Fruit fly (Drosophila melanogaster) whole organism, prepupa: ENCODE results near the gene sls.

Source experiments
- Blimp-1 ChIP-seq: fragments of 200-800 bp; sonication (Bioruptor generic); optimal IDR thresholded peaks from 3 replicates; lab custom pipeline; 2017; ENCODE audit warnings: missing biosample characterization, missing genetic modification characterization, mild to moderate bottlenecking, moderate library complexity, missing genetic modification reagents
- CG10631 ChIP-seq: fragments of 200-800 bp; sonication (Bioruptor generic); optimal IDR thresholded peaks from 2 replicates; lab custom pipeline; 2016; ENCODE audit warnings: missing biosample characterization, missing genetic modification characterization
- CG10669 ChIP-seq: fragments of 200-800 bp; sonication (Bioruptor generic); optimal IDR thresholded peaks from 3 replicates; lab custom pipeline; 2018; ENCODE audit warnings: missing biosample characterization, mild to moderate bottlenecking, missing genetic modification characterization, moderate library complexity
- CG11294 ChIP-seq: fragments of 200-800 bp; sonication (Bioruptor generic); IDR thresholded peaks from 2 replicates; pipeline ENCODE4 v1.3.6; 2022; ENCODE audit warnings: missing biosample characterization, missing genetic modification characterization
- CG11762 ChIP-seq: fragments of 200-800 bp; sonication (Bioruptor generic); optimal IDR thresholded peaks from 3 replicates; lab custom pipeline; 2016; ENCODE audit warnings: missing biosample characterization, missing genetic modification characterization; ENCODE audit not compliant: insufficient read depth
- CG11902 ChIP-seq: fragments of 200-800 bp; sonication (Bioruptor generic); optimal IDR thresholded peaks from 3 replicates; lab custom pipeline; 2016; ENCODE audit warnings: missing biosample characterization, missing genetic modification characterization
- CG1621 ChIP-seq: fragments of 200-800 bp; sonication (Bioruptor generic); optimal IDR thresholded peaks from 3 replicates; lab custom pipeline; 2018; ENCODE audit warnings: missing biosample characterization, mild to moderate bottlenecking, missing genetic modification characterization
- CG16779 ChIP-seq: fragments of 200-800 bp; sonication (Bioruptor generic); optimal IDR thresholded peaks from 3 replicates; lab custom pipeline; 2017; ENCODE audit warnings: missing biosample characterization, mild to moderate bottlenecking, missing genetic modification characterization
- CG3032 ChIP-seq: fragments of 200-800 bp; optimal IDR thresholded peaks from 2 replicates; lab custom pipeline; 2019; ENCODE audit warnings: missing biosample characterization, mild to moderate bottlenecking, missing genetic modification characterization, moderate library complexity
- CG32006 ChIP-seq: fragments of 200-800 bp; sonication (Bioruptor generic); optimal IDR thresholded peaks from 3 replicates; lab custom pipeline; 2017; ENCODE audit warnings: missing biosample characterization, mild to moderate bottlenecking, missing genetic modification characterization
- CG34406 ChIP-seq: fragments of 200-800 bp; sonication (Bioruptor generic); optimal IDR thresholded peaks from 3 replicates; lab custom pipeline; 2016; ENCODE audit warnings: missing biosample characterization, missing genetic modification characterization
- CG3919 ChIP-seq: fragments of 200-800 bp; sonication (Bioruptor generic); optimal IDR thresholded peaks from 3 replicates; lab custom pipeline; 2016; ENCODE audit warnings: missing biosample characterization, missing genetic modification characterization
- CG4318 ChIP-seq: fragments of 200-800 bp; sonication (Bioruptor generic); optimal IDR thresholded peaks from 3 replicates; lab custom pipeline; 2017; ENCODE audit warnings: missing biosample characterization, mild to moderate bottlenecking, missing genetic modification characterization
- CG6276 ChIP-seq: fragments of 200-800 bp; sonication (Bioruptor generic); optimal IDR thresholded peaks from 2 replicates; lab custom pipeline; 2017; ENCODE audit warnings: missing biosample characterization, mild to moderate bottlenecking, missing genetic modification characterization
- CG6792 ChIP-seq: fragments of 200-800 bp; sonication (Bioruptor generic); optimal IDR thresholded peaks from 3 replicates; lab custom pipeline; 2016; ENCODE audit warnings: missing biosample characterization, missing genetic modification characterization
- CG6808 ChIP-seq: fragments of 200-800 bp; sonication (Bioruptor generic); optimal IDR thresholded peaks from 3 replicates; lab custom pipeline; 2017; ENCODE audit warnings: missing biosample characterization, missing genetic modification characterization, mild to moderate bottlenecking, moderate library complexity, missing genetic modification reagents
- CG7368 ChIP-seq: fragments of 200-800 bp; sonication (Bioruptor generic); optimal IDR thresholded peaks from 3 replicates; lab custom pipeline; 2016; ENCODE audit warnings: missing biosample characterization, missing genetic modification characterization
- CG8319 ChIP-seq: fragments of 200-800 bp; sonication (Bioruptor generic); optimal IDR thresholded peaks from 3 replicates; lab custom pipeline; 2016; ENCODE audit warnings: missing biosample characterization, missing genetic modification characterization
- CG8632 ChIP-seq: fragments of 200-800 bp; sonication (Bioruptor generic); optimal IDR thresholded peaks from 3 replicates; lab custom pipeline; 2016; ENCODE audit warnings: missing biosample characterization, missing genetic modification characterization
- CG9139 ChIP-seq: fragments of 200-800 bp; sonication (Bioruptor generic); optimal IDR thresholded peaks from 3 replicates; lab custom pipeline; 2017; ENCODE audit warnings: missing biosample characterization, mild to moderate bottlenecking, missing genetic modification characterization
- Eip75B ChIP-seq: fragments of 200-800 bp; sonication (Bioruptor generic); optimal IDR thresholded peaks from 3 replicates; lab custom pipeline; 2016; ENCODE audit warnings: missing biosample characterization, missing genetic modification characterization
- Eip78C ChIP-seq: fragments of 200-800 bp; sonication (Bioruptor generic); peaks from one replicate; lab custom pipeline; 2016; ENCODE audit warnings: missing biosample characterization, missing genetic modification characterization
- Eip93F ChIP-seq: fragments of 200-800 bp; sonication (Bioruptor generic); optimal IDR thresholded peaks from 2 replicates; lab custom pipeline; 2016; ENCODE audit warnings: missing biosample characterization, mild to moderate bottlenecking, missing genetic modification characterization
- Ets21C ChIP-seq: fragments of 200-800 bp; sonication (Bioruptor generic); optimal IDR thresholded peaks from 3 replicates; lab custom pipeline; 2016; ENCODE audit warnings: missing biosample characterization, missing genetic modification characterization
- Gug ChIP-seq: fragments of 200-800 bp; sonication (Bioruptor generic); IDR thresholded peaks from 2 replicates; pipeline ENCODE4 v1.3.6; 2022; ENCODE audit warnings: missing biosample characterization, missing genetic modification characterization
- Hr38 ChIP-seq: sonication (Bioruptor generic); optimal IDR thresholded peaks from 2 replicates; lab custom pipeline; 2016; ENCODE audit warnings: missing biosample characterization, missing genetic modification characterization
- Hr39 ChIP-seq: fragments of 200-800 bp; sonication (Bioruptor generic); optimal IDR thresholded peaks from 2 replicates; lab custom pipeline; 2016; ENCODE audit warnings: missing biosample characterization, missing genetic modification characterization
- Hr4 ChIP-seq: fragments of 200-800 bp; sonication (Bioruptor generic); optimal IDR thresholded peaks from 3 replicates; lab custom pipeline; 2016; ENCODE audit warnings: missing biosample characterization, missing genetic modification characterization
- Lpt ChIP-seq: fragments of 200-800 bp; sonication (Bioruptor generic); optimal IDR thresholded peaks from 3 replicates; lab custom pipeline; 2016; ENCODE audit warnings: missing biosample characterization, missing genetic modification characterization
- Met ChIP-seq: fragments of 200-800 bp; sonication (Bioruptor generic); optimal IDR thresholded peaks from 3 replicates; lab custom pipeline; 2016; ENCODE audit warnings: missing biosample characterization, missing genetic modification characterization
- OdsH ChIP-seq: fragments of 200-800 bp; sonication (Bioruptor generic); optimal IDR thresholded peaks from 3 replicates; lab custom pipeline; 2016; ENCODE audit warnings: missing biosample characterization, missing genetic modification characterization
- Smox ChIP-seq: fragments of 200-800 bp; sonication (Bioruptor generic); optimal IDR thresholded peaks from 3 replicates; lab custom pipeline; 2016; ENCODE audit warnings: missing biosample characterization, missing genetic modification characterization
- Sox102F ChIP-seq: fragments of 200-800 bp; sonication (Bioruptor generic); optimal IDR thresholded peaks from 2 replicates; lab custom pipeline; 2016; ENCODE audit warnings: missing biosample characterization, mild to moderate bottlenecking, missing genetic modification characterization
- Sox14 ChIP-seq: fragments of 200-800 bp; sonication (Bioruptor generic); optimal IDR thresholded peaks from 3 replicates; lab custom pipeline; 2016; ENCODE audit warnings: missing biosample characterization, missing genetic modification characterization
- achi ChIP-seq: fragments of 200-800 bp; sonication (Bioruptor generic); optimal IDR thresholded peaks from 3 replicates; lab custom pipeline; 2016; ENCODE audit warnings: missing biosample characterization, missing genetic modification characterization
- cyc ChIP-seq: fragments of 200-800 bp; sonication (Bioruptor generic); optimal IDR thresholded peaks from 3 replicates; lab custom pipeline; 2016; ENCODE audit warnings: missing biosample characterization, missing genetic modification characterization
- dsx ChIP-seq: fragments of 200-800 bp; optimal IDR thresholded peaks from 3 replicates; lab custom pipeline; 2019; ENCODE audit warnings: missing biosample characterization, mild to moderate bottlenecking, missing genetic modification characterization, moderate library complexity; ENCODE audit not compliant: poor library complexity, severe bottlenecking
- esn ChIP-seq: fragments of 200-800 bp; sonication (Bioruptor generic); optimal IDR thresholded peaks from 2 replicates; lab custom pipeline; 2016; ENCODE audit warnings: missing biosample characterization, mild to moderate bottlenecking, missing genetic modification characterization, moderate library complexity
- fd59A ChIP-seq: fragments of 200-800 bp; sonication (Bioruptor generic); optimal IDR thresholded peaks from 2 replicates; lab custom pipeline; 2017; ENCODE audit warnings: missing biosample characterization, mild to moderate bottlenecking, missing genetic modification characterization, missing genetic modification reagents
- fd85E ChIP-seq: fragments of 200-800 bp; sonication (Bioruptor generic); optimal IDR thresholded peaks from 3 replicates; lab custom pipeline; 2016; ENCODE audit warnings: missing biosample characterization, missing genetic modification characterization
- fkh ChIP-seq: fragments of 200-800 bp; sonication (Bioruptor generic); optimal IDR thresholded peaks from 3 replicates; lab custom pipeline; 2017; ENCODE audit warnings: missing biosample characterization, mild to moderate bottlenecking, missing genetic modification characterization, moderate library complexity
- net ChIP-seq: fragments of 200-800 bp; sonication (Bioruptor generic); optimal IDR thresholded peaks from 3 replicates; lab custom pipeline; 2016; ENCODE audit warnings: missing biosample characterization, missing genetic modification characterization
- salr ChIP-seq, 2 experiments: fragments of 200-800 bp; sonication (Bioruptor generic); optimal IDR thresholded peaks; 3 replicates each; lab custom pipeline; 2016 to 2018; ENCODE audit warnings: missing biosample characterization in 2 of 2, missing genetic modification characterization in 2 of 2, mild to moderate bottlenecking in 1 of 2
- ss ChIP-seq, 2 experiments: fragments of 200-800 bp; sonication (Bioruptor generic); optimal IDR thresholded peaks; 2 replicates in 1 of 2; 3 replicates in 1 of 2; lab custom pipeline; 2017 to 2018; ENCODE audit warnings: mild to moderate bottlenecking in 2 of 2, missing biosample characterization in 2 of 2, missing genetic modification characterization in 2 of 2, moderate library complexity in 1 of 2
- svp ChIP-seq: fragments of 200-800 bp; sonication (Bioruptor generic); peaks from one replicate; lab custom pipeline; 2016; ENCODE audit warnings: missing biosample characterization, missing genetic modification characterization
- topi ChIP-seq: fragments of 200-800 bp; sonication (Bioruptor generic); optimal IDR thresholded peaks from 3 replicates; lab custom pipeline; 2016; ENCODE audit warnings: missing biosample characterization, missing genetic modification characterization

The sls gene

DNA sequence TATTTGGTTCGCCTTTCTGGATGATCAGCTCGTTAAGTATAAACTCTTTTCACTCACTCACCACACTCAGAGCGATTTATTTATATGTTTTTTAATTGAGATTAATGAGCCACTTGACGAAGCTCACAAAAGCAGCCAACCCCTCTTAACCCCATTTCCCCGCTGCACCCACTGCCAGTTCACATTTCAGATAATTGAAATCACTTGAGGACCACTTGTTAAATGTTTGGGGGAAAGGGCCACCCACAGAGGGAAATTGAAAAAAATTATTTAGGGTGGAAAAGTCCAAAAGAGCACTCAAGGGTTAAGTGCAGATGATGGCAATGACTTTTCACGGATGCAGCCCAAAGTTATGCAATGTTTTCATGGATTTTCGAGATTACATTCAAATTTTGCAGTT is 37.3 kb upstream of the sls start (continued):
- TF ChIP-seq CG3032 (tag; lab: Kevin White, UChicago) (peak; percentile 32), CG11762 (no peak), CG6276 (GFP tag; lab: Kevin White, UChicago) (no peak), CG11294 (GFP tag; lab: Robert Waterston, UW) (no peak), Hr4 (GFP tag; lab: Kevin White, UChicago) (peak; percentile 46), CG10669 (GFP tag; lab: Kevin White, UChicago) (peak; percentile 32), CG6792 (GFP tag; lab: Kevin White, UChicago) (peak; percentile 18), CG16779 (no peak), Eip78C (GFP tag; lab: Kevin White, UChicago) (peak; percentile 82), Eip75B (no peak), svp (GFP tag; lab: Kevin White, UChicago) (peak; percentile 70), net (peak; percentile 57), OdsH (GFP tag; lab: Kevin White, UChicago) (peak; percentile 63), CG1621 (peak; percentile 3), salr (GFP tag; optimal IDR thresholded peaks at IDR 0.05; lab: Kevin White, UChicago) (peak; percentile 12 to 40), fkh (GFP tag; lab: Kevin White, UChicago) (no peak), CG9139 (GFP tag; lab: Kevin White, UChicago) (no peak), CG34406 (GFP tag; lab: Kevin White, UChicago) (peak; percentile 21), CG10631 (GFP tag; lab: Kevin White, UChicago) (peak; percentile 43), Smox (GFP tag; lab: Kevin White, UChicago) (peak; percentile 58), CG3919 (GFP tag; lab: Kevin White, UChicago) (peak; percentile 47), Ets21C (GFP tag; lab: Kevin White, UChicago) (peak; percentile 23), fd85E (GFP tag; lab: Kevin White, UChicago) (no peak), Sox14 (peak; percentile 39)

DNA sequence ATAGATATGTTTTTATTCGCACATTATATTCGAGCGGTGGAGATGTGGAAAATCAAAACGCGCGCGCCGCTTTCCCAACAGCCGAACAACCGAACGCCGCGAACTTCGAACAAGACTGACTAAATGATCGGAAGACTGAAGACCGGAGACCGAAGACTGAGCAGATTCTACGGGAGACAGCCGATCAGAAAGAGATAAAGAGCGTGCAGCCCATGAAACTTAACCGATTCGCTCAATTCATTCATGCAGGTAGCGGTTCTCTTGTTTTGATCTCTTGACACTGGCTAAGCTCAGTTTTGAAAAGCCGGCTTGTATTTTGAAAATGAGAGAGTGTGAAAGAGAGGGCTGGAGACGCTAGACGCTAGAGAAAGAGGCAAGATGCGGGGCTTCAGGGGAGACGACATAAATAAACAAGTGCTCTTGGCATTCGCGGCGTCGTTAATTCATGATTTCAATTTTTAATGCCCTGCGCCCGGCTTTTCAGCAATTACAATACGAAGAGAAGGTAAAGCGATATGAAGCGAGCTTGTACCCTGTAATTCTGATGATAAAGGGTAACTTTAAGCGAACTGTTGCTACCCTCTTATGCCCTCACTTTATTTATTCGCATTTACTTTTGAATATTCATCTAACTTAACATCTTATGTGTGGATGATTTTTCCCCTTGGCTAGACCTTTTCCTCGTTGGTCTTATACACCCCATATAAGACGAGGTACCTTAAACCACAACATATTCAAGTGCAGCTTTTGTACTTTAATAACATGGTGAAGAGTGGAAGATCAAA is 36.4 kb upstream of the sls start, which contains the start of gene zormin:
zormin (minus strand) TSS at position 113 of the 785 bp plus-strand sequence.
- TF ChIP-seq fd85E (GFP tag; lab: Kevin White, UChicago) (peak; percentile 27), CG4318 (peak; percentile 24), CG11902 (GFP tag; lab: Kevin White, UChicago) (peak; percentile 86), Eip75B (peak; percentile 75), CG7368 (GFP tag; lab: Kevin White, UChicago) (peak; percentile 77), Sox102F (GFP tag; lab: Kevin White, UChicago) (peak; percentile 62), Ets21C (GFP tag; lab: Kevin White, UChicago) (peak; percentile 42), achi (peak; percentile 68), Eip78C (GFP tag; lab: Kevin White, UChicago) (peak; percentile 96), salr (GFP tag; optimal IDR thresholded peaks at IDR 0.05; lab: Kevin White, UChicago) (peak in 1 of 2 experiments; percentile 70), CG32006 (peak; percentile 64), CG6808 (peak; percentile 43), CG8319 (GFP tag; lab: Kevin White, UChicago) (peak; percentile 59), Gug (GFP tag; lab: Robert Waterston, UW) (peak; percentile 47), Hr38 (GFP tag; lab: Kevin White, UChicago) (no peak), cyc (GFP tag; lab: Kevin White, UChicago) (peak; percentile 88), Eip93F (no peak), svp (GFP tag; lab: Kevin White, UChicago) (peak; percentile 93), CG8632 (GFP tag; lab: Kevin White, UChicago) (peak; percentile 57), CG1621 (peak; percentile 73), CG3032 (tag; lab: Kevin White, UChicago) (peak; percentile 66), dsx (GFP tag; lab: Kevin White, UChicago) (peak; percentile 56), Hr4 (GFP tag; lab: Kevin White, UChicago) (peak; percentile 63), CG6276 (GFP tag; lab: Kevin White, UChicago) (peak; percentile 3), Met (GFP tag; lab: Kevin White, UChicago) (peak; percentile 69), Lpt (GFP tag; lab: Kevin White, UChicago) (peak; percentile 6), esn (GFP tag; lab: Kevin White, UChicago) (peak; percentile 70), CG9139 (GFP tag; lab: Kevin White, UChicago) (peak; percentile 8), ss (GFP tag; optimal IDR thresholded peaks at IDR 0.05; lab: Kevin White, UChicago) (peak; percentile 47 to 65), Blimp-1 (GFP tag; lab: Kevin White, UChicago) (peak; percentile 55), Hr39 (GFP tag; lab: Kevin White, UChicago) (peak; percentile 74), net (peak; percentile 63), fd59A (GFP tag; lab: Kevin White, UChicago) (peak; percentile 56), CG10669 (GFP tag; lab: Kevin White, UChicago) (peak; percentile 76), topi (GFP tag; lab: Kevin White, UChicago) (peak; percentile 82)
